Fruit fly (Drosophila melanogaster): ENCODE results near the gene SdhD.

SdhD gene

DNA sequence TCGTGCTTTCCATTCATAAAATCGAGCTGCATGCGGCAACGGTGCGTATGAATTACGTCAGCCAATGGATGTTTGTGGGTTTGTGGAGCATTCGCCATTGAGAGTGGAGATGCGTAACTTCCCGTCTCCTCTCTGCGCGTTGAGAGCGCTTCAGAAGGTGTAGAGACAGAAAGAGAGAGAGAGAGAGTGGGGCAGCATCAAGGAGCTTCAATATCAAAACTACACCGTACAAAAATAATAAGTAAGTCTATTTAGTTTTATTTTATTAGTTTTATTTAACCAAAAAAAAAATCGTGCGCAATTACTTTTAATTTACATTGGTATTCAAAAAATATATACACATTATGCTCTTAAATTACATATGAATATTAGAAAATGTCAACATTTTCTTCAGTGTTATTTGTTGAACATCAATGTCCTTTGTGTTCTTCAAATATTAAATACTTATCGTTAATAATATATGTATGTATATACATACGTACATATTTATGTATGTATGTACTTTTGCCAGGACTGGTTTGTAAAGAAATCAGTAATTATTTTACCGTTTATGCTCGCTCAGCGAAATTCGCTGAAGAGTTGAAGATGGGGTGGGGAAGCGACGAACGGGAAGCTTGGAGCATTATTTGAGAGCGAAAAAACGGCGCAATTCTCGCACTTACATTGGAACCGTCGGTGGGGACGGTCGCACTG is 37.6 kb downstream of the SdhD start, which contains the start of gene CG10365 (continued):
- TF ChIP-seq CG10462 (GFP tag; optimal IDR thresholded peaks at IDR 0.05) (peak; percentile 55), CG17829 (tag; optimal IDR thresholded peaks at IDR 0.05) (peak; percentile 58), croc (GFP tag; conservative IDR thresholded peaks at IDR 0.05) (peak; percentile 72), CG12236 (GFP tag; optimal IDR thresholded peaks at IDR 0.05) (no peak), bbx (GFP tag; IDR thresholded peaks at IDR 0.05; ENCODE audit: partially characterized antibody) (0 out of 2 replicates have a peak, but pooled peaks have one; percentile 13), NfI (GFP tag; optimal IDR thresholded peaks at IDR 0.05) (peak; percentile 52), rib (GFP tag; IDR thresholded peaks at IDR 0.05) (peak; percentile 12; the same call in 1 of the 2 replicates), ham (GFP tag; IDR thresholded peaks at IDR 0.05) (no peak), HLHmδ (GFP tag; optimal IDR thresholded peaks at IDR 0.05) (no peak), Jarid2 (GFP tag; optimal IDR thresholded peaks at IDR 0.05) (no peak), Nf-YA (GFP tag; IDR thresholded peaks at IDR 0.05) (peak; percentile 82), CG10366 (GFP tag; IDR thresholded peaks at IDR 0.05) (peak; percentile 83), CG6791 (GFP tag; IDR thresholded peaks at IDR 0.05; ENCODE audit: partially characterized antibody) (no peak), CG32767 (GFP tag; IDR thresholded peaks at IDR 0.05) (peak; percentile 88), CG12659 (GFP tag; optimal IDR thresholded peaks at IDR 0.05) (peak; percentile 93), CG14667 (GFP tag; IDR thresholded peaks at IDR 0.05) (peak; percentile 62), lab (GFP tag; optimal IDR thresholded peaks at IDR 0.05) (peak; percentile 92), Oli (tag; optimal IDR thresholded peaks at IDR 0.05) (peak; percentile 85), hb (GFP tag; IDR thresholded peaks at IDR 0.05; ENCODE audit: partially characterized antibody) (no peak), Dll (GFP tag; IDR thresholded peaks at IDR 0.05; ENCODE audit: partially characterized antibody) (no peak), CG14050 (GFP tag; IDR thresholded peaks at IDR 0.05) (peak; percentile 70; the same call in 2 of the 3 replicates), kah (GFP tag; optimal IDR thresholded peaks at IDR 0.05) (peak; percentile 67), HmgZ (tag; optimal IDR thresholded peaks at IDR 0.05) (peak; percentile 80), CG18262 (tag; optimal IDR thresholded peaks at IDR 0.05) (peak; percentile 78), zfh1 (GFP tag; IDR thresholded peaks at IDR 0.05) (0 out of 3 replicates have a peak, but pooled peaks have one; percentile 50), kay (GFP tag; optimal IDR thresholded peaks at IDR 0.05) (peak; percentile 40), pb (GFP tag; optimal IDR thresholded peaks at IDR 0.05) (no peak), ap (GFP tag; IDR thresholded peaks at IDR 0.05) (peak; percentile 81), schlank (tag; optimal IDR thresholded peaks at IDR 0.05) (no peak), CG8944 (GFP tag; optimal IDR thresholded peaks at IDR 0.05) (no peak), gsb (GFP tag; IDR thresholded peaks at IDR 0.05) (0 out of 2 replicates have a peak, but pooled peaks have one; percentile 33), CG12942 (GFP tag; optimal IDR thresholded peaks at IDR 0.05) (peak; percentile 68), ATbp (GFP tag; optimal IDR thresholded peaks at IDR 0.05) (peak; percentile 46), Atf-2 (GFP tag; optimal IDR thresholded peaks at IDR 0.05) (no peak), sqz (GFP tag; optimal IDR thresholded peaks at IDR 0.05) (peak; percentile 52), Xbp1 (GFP tag; optimal IDR thresholded peaks at IDR 0.05) (peak; percentile 77), toy (GFP tag; IDR thresholded peaks at IDR 0.05) (no peak), HLH3B (GFP tag; IDR thresholded peaks at IDR 0.05) (peak; percentile 87), CrebB (tag; optimal IDR thresholded peaks at IDR 0.05) (peak; percentile 72), psq (GFP tag; optimal IDR thresholded peaks at IDR 0.05) (peak; percentile 52), pum (GFP tag; optimal IDR thresholded peaks at IDR 0.05) (no peak), CG8765 (GFP tag; IDR thresholded peaks at IDR 0.05) (no peak), tap (tag; optimal IDR thresholded peaks at IDR 0.05) (peak; percentile 71), crol (GFP tag; IDR thresholded peaks at IDR 0.05) (peak; percentile 77), Abd-B (GFP tag; optimal IDR thresholded peaks at IDR 0.05) (peak; percentile 43), CG8089 (GFP tag; optimal IDR thresholded peaks at IDR 0.05) (no peak), fd64A (GFP tag; optimal IDR thresholded peaks at IDR 0.05) (no peak), kni (GFP tag; optimal IDR thresholded peaks at IDR 0.05) (no peak), CG10431 (GFP tag; optimal IDR thresholded peaks at IDR 0.05) (no peak)

All from whole organism, embryonic.